Fruit fly (Drosophila melanogaster) whole organism, embryonic: ENCODE measurements around the gene Srr.

ENCODE experiments used
- Asciz ChIP-seq: fragments of 200-800 bp; sonication (Bioruptor generic); optimal IDR thresholded peaks from 2 replicates; lab custom pipeline; 2017; ENCODE audit warnings: missing biosample characterization, mild to moderate bottlenecking, missing genetic modification characterization, missing genetic modification reagents
- Awh ChIP-seq: fragments of 200-800 bp; sonication (Bioruptor generic); IDR thresholded peaks from 2 replicates; pipeline ENCODE4, ENCODE4 v1.3.6; 2022; ENCODE audit warnings: missing biosample characterization, missing genetic modification characterization
- B-H2 ChIP-seq: fragments of 200-800 bp; sonication (Bioruptor generic); optimal IDR thresholded peaks from 2 replicates; lab custom pipeline; 2018; ENCODE audit warnings: missing biosample characterization, mild to moderate bottlenecking, missing genetic modification characterization
- CG10209 ChIP-seq: fragments of 200-800 bp; sonication (Bioruptor generic); optimal IDR thresholded peaks from 3 replicates; lab custom pipeline; 2017; ENCODE audit warnings: missing biosample characterization, mild to moderate bottlenecking, missing genetic modification characterization, missing genetic modification reagents
- CG12155 ChIP-seq: fragments of 200-800 bp; sonication (Bioruptor generic); optimal IDR thresholded peaks from 3 replicates; lab custom pipeline; 2016; ENCODE audit warnings: missing biosample characterization, missing genetic modification characterization
- CG14965 ChIP-seq: fragments of 200-800 bp; sonication (Bioruptor generic); optimal IDR thresholded peaks from 2 replicates; lab custom pipeline; 2016; ENCODE audit warnings: missing biosample characterization, missing genetic modification characterization, borderline replicate concordance
- CG15479 ChIP-seq: fragments of 200-800 bp; sonication (Bioruptor generic); optimal IDR thresholded peaks from 3 replicates; lab custom pipeline; 2019; ENCODE audit warnings: missing biosample characterization, mild to moderate bottlenecking, missing genetic modification characterization, moderate library complexity
- CG16779 ChIP-seq: fragments of 200-800 bp; sonication (Bioruptor generic); IDR thresholded peaks from 2 replicates; pipeline ENCODE4 v1.3.6; 2022; ENCODE audit warnings: missing biosample characterization, missing genetic modification characterization
- CG17328 ChIP-seq: fragments of 200-800 bp; sonication (Bioruptor generic); IDR thresholded peaks from 2 replicates; pipeline ENCODE4 v1.3.6; 2022; ENCODE audit warnings: missing biosample characterization, missing genetic modification characterization
- CG2129 ChIP-seq: fragments of 200-800 bp; sonication (Bioruptor generic); IDR thresholded peaks from 2 replicates; pipeline ENCODE4 v1.3.6; 2022; ENCODE audit warnings: missing biosample characterization, missing genetic modification characterization; ENCODE audit not compliant: partially characterized antibody
- CG2889 ChIP-seq: fragments of 200-800 bp; sonication (Bioruptor generic); IDR thresholded peaks from 3 replicates; pipeline ENCODE4 v1.3.6; 2022; ENCODE audit warnings: missing biosample characterization, missing genetic modification characterization
- CG31388 ChIP-seq: fragments of 200-800 bp; sonication (Bioruptor generic); optimal IDR thresholded peaks from 2 replicates; lab custom pipeline; 2016; ENCODE audit warnings: missing biosample characterization, missing genetic modification characterization
- CG3838 ChIP-seq: fragments of 200-800 bp; sonication (Bioruptor generic); optimal IDR thresholded peaks from 3 replicates; lab custom pipeline; 2016; ENCODE audit warnings: missing biosample characterization, missing genetic modification characterization
- CG4404 ChIP-seq: fragments of 200-800 bp; sonication (Bioruptor generic); IDR thresholded peaks from 2 replicates; pipeline ENCODE4 v1.3.6; 2022; ENCODE audit warnings: missing biosample characterization, missing genetic modification characterization
- CG5953 ChIP-seq: fragments of 200-800 bp; sonication (Bioruptor generic); IDR thresholded peaks from 2 replicates; pipeline ENCODE4 v1.3.6; 2022; ENCODE audit warnings: missing biosample characterization, missing genetic modification characterization
- CG6654 ChIP-seq: fragments of 200-800 bp; sonication (Bioruptor generic); optimal IDR thresholded peaks from 2 replicates; lab custom pipeline; 2017; ENCODE audit warnings: missing biosample characterization, mild to moderate bottlenecking, missing genetic modification characterization
- CG7357 ChIP-seq: fragments of 200-800 bp; sonication (Bioruptor generic); IDR thresholded peaks from 3 replicates; pipeline ENCODE4 v1.3.6; 2022; ENCODE audit warnings: missing biosample characterization, missing genetic modification characterization
- CG8281 ChIP-seq: fragments of 200-800 bp; sonication (Bioruptor generic); optimal IDR thresholded peaks from 2 replicates; lab custom pipeline; 2018; ENCODE audit warnings: missing biosample characterization, mild to moderate bottlenecking, missing genetic modification characterization, moderate library complexity
- E2f2 ChIP-seq: fragments of 200-800 bp; sonication (Bioruptor generic); IDR thresholded peaks from 2 replicates; pipeline ENCODE4 v1.3.6; 2022; ENCODE audit warnings: missing biosample characterization, missing genetic modification characterization
- Gug ChIP-seq: fragments of 200-800 bp; sonication (Bioruptor generic); IDR thresholded peaks from 4 replicates; pipeline ENCODE4 v1.3.6; 2022; ENCODE audit warnings: missing biosample characterization, missing genetic modification characterization
- H15 ChIP-seq: fragments of 200-800 bp; sonication (Bioruptor generic); IDR thresholded peaks from 3 replicates; pipeline ENCODE4 v1.3.6; 2022; ENCODE audit warnings: missing biosample characterization, missing genetic modification characterization
- Hr39 ChIP-seq: fragments of >200 bp; optimal IDR thresholded peaks from 2 replicates; lab custom pipeline; 2017
- Lpt ChIP-seq: fragments of >200 bp; optimal IDR thresholded peaks from 2 replicates; lab custom pipeline; 2018; ENCODE audit warnings: missing biosample characterization, missing genetic modification characterization
- Med ChIP-seq: fragments of 200-800 bp; sonication (Bioruptor generic); peaks from one replicate; lab custom pipeline; 2016; ENCODE audit warnings: missing biosample characterization, missing genetic modification characterization, mild to moderate bottlenecking, inconsistent platforms, moderate library complexity
- Mrtf ChIP-seq: fragments of 200-800 bp; sonication (Bioruptor generic); IDR thresholded peaks from 3 replicates; pipeline ENCODE4 v1.3.6; 2022; ENCODE audit warnings: missing biosample characterization, missing genetic modification characterization
- Oli ChIP-seq: fragments of 200-800 bp; sonication (Bioruptor generic); optimal IDR thresholded peaks from 2 replicates; lab custom pipeline; 2018; ENCODE audit warnings: missing biosample characterization, mild to moderate bottlenecking, missing genetic modification characterization, moderate library complexity
- Ptx1 ChIP-seq: fragments of 200-800 bp; sonication (Bioruptor generic); IDR thresholded peaks from 2 replicates; pipeline ENCODE4 v1.3.6; 2022; ENCODE audit warnings: missing biosample characterization, missing genetic modification characterization
- Scr ChIP-seq: fragments of 200-800 bp; sonication (Bioruptor generic); IDR thresholded peaks from 2 replicates; pipeline ENCODE4 v1.3.6; 2022; ENCODE audit warnings: missing biosample characterization, missing genetic modification characterization; ENCODE audit not compliant: partially characterized antibody
- Taf1 ChIP-seq: fragments of 200-800 bp; sonication (Bioruptor generic); IDR thresholded peaks from 2 replicates; pipeline ENCODE4 v1.3.6; 2022; ENCODE audit warnings: missing biosample characterization, missing genetic modification characterization
- abd-A ChIP-seq: fragments of 200-800 bp; sonication (Bioruptor generic); optimal IDR thresholded peaks from 3 replicates; lab custom pipeline; 2019; ENCODE audit warnings: missing biosample characterization, mild to moderate bottlenecking, missing genetic modification characterization, moderate library complexity
- ac ChIP-seq: fragments of 200-800 bp; sonication (Bioruptor generic); optimal IDR thresholded peaks from 3 replicates; lab custom pipeline; 2017; ENCODE audit warnings: missing biosample characterization, mild to moderate bottlenecking, missing genetic modification characterization
- ara ChIP-seq: fragments of 200-800 bp; sonication (Bioruptor generic); IDR thresholded peaks from 2 replicates; pipeline ENCODE4 v1.3.6; 2022; ENCODE audit warnings: missing biosample characterization, missing genetic modification characterization
- ase ChIP-seq: fragments of 200-800 bp; sonication (Bioruptor generic); IDR thresholded peaks from 3 replicates; pipeline ENCODE4 v1.3.6; 2022; ENCODE audit warnings: missing biosample characterization, missing genetic modification characterization
- br ChIP-seq: fragments of >200 bp; optimal IDR thresholded peaks from 2 replicates; lab custom pipeline; 2017
- caup ChIP-seq: fragments of 200-800 bp; sonication (Bioruptor generic); optimal IDR thresholded peaks from 3 replicates; lab custom pipeline; 2017; ENCODE audit warnings: missing biosample characterization, mild to moderate bottlenecking, missing genetic modification characterization, moderate library complexity; ENCODE audit not compliant: severe bottlenecking
- disco-r ChIP-seq: fragments of 200-800 bp; sonication (Bioruptor generic); optimal IDR thresholded peaks from 2 replicates; lab custom pipeline; 2016; ENCODE audit warnings: missing biosample characterization, missing genetic modification characterization
- grn ChIP-seq: fragments of 200-800 bp; sonication (Bioruptor generic); optimal IDR thresholded peaks from 3 replicates; lab custom pipeline; 2017; ENCODE audit warnings: missing biosample characterization, missing genetic modification characterization
- gro ChIP-seq: fragments of 200-800 bp; sonication (Bioruptor generic); optimal IDR thresholded peaks from 2 replicates; lab custom pipeline; 2016; ENCODE audit warnings: missing biosample characterization, missing genetic modification characterization
- hb ChIP-seq: fragments of 200-800 bp; sonication (Bioruptor generic); IDR thresholded peaks from 3 replicates; pipeline ENCODE4 v1.3.6; 2022; ENCODE audit warnings: missing biosample characterization, missing genetic modification characterization; ENCODE audit not compliant: partially characterized antibody
- hth ChIP-seq: fragments of >200 bp; optimal IDR thresholded peaks from 2 replicates; lab custom pipeline; 2017; ENCODE audit warnings: inconsistent platforms
- kni ChIP-seq: fragments of 200-800 bp; sonication (Bioruptor generic); optimal IDR thresholded peaks from 3 replicates; lab custom pipeline; 2017; ENCODE audit warnings: mild to moderate bottlenecking, missing biosample characterization, missing genetic modification reagents, missing genetic modification characterization
- luna ChIP-seq: fragments of 200-800 bp; sonication (Bioruptor generic); optimal IDR thresholded peaks from 2 replicates; lab custom pipeline; 2016; ENCODE audit warnings: missing biosample characterization, missing genetic modification characterization
- nerfin-2 ChIP-seq: fragments of 200-800 bp; sonication (Bioruptor generic); IDR thresholded peaks from 2 replicates; pipeline ENCODE4 v1.3.6; 2022; ENCODE audit warnings: missing biosample characterization, missing genetic modification characterization; ENCODE audit not compliant: partially characterized antibody
- nmo ChIP-seq: fragments of 200-800 bp; sonication (Bioruptor generic); optimal IDR thresholded peaks from 2 replicates; lab custom pipeline; 2018; ENCODE audit warnings: missing biosample characterization, mild to moderate bottlenecking, missing genetic modification characterization, moderate library complexity
- peb ChIP-seq: fragments of 200-800 bp; sonication (Bioruptor generic); IDR thresholded peaks from 2 replicates; pipeline ENCODE4 v1.3.6; 2022; ENCODE audit warnings: missing biosample characterization, missing genetic modification characterization
- ranshi ChIP-seq: fragments of 200-800 bp; sonication (Bioruptor generic); IDR thresholded peaks from 2 replicates; pipeline ENCODE4 v1.3.6; 2022; ENCODE audit warnings: missing biosample characterization, missing genetic modification characterization
- sima ChIP-seq: fragments of 200-800 bp; sonication (Bioruptor generic); optimal IDR thresholded peaks from 2 replicates; lab custom pipeline; 2016; ENCODE audit warnings: missing biosample characterization, missing genetic modification characterization
- sisA ChIP-seq: fragments of 200-800 bp; sonication (Bioruptor generic); IDR thresholded peaks from 2 replicates; pipeline ENCODE4 v1.3.6; 2022; ENCODE audit warnings: missing biosample characterization, missing genetic modification characterization
- tap ChIP-seq: fragments of 200-800 bp; optimal IDR thresholded peaks from 3 replicates; lab custom pipeline; 2019; ENCODE audit warnings: missing biosample characterization, mild to moderate bottlenecking, missing genetic modification characterization, moderate library complexity
- tin ChIP-seq: fragments of 200-800 bp; sonication (Bioruptor generic); optimal IDR thresholded peaks from 3 replicates; lab custom pipeline; 2016; ENCODE audit warnings: missing biosample characterization, missing genetic modification characterization

Srr gene

DNA sequence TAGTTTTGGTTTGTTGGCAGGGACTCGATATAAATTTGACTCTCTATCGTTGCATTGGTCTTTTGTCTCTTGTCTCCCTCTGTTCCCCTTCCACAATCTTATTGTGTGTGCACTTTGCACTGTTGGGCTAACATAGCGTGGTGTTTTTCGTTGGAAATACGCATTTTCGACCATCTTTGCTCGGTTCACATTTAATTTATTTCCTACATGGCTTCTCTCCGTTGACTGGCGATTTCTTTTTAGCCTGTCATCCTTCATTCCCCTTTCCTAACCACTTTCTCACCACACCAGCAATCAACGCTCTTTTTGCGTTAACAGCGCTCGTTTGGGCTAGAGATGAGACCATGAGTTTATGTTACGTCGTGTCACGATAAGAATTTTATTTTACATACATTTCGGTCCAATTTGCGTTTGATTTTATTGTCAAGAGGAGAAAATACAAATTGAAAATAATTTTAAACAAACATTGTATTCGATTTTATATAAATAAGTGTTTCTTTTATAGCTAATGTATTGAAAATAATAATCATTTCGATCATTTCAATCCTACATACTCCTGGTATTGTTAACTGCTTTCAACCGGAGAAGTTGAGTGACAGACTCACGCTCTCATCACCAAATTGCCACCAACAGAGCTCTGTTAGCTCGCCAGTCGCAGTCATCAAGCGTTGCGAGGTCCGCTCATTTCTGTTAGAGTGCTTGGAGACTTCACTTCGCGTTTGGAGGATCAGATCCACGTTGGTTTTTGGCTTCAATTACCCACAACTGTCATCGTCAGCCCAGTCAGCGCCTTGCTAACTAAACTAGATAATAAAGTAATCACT lies 23.8 kb upstream of the Srr start (continued):
- no peak for TF ChIP-seq CG6654
- TF ChIP-seq Oli (tag; lab: Kevin White, UChicago), result peak; percentile 73
- peak; percentile 35; the same call in 1 of the 2 replicates for TF ChIP-seq E2f2 (GFP tag; lab: Robert Waterston, UW)
- TF ChIP-seq CG3838, result peak; percentile 34
- no peak for TF ChIP-seq CG15479 (GFP tag; lab: Kevin White, UChicago)
- TF ChIP-seq CG31388, result no peak
- TF ChIP-seq disco-r (GFP tag; lab: Kevin White, UChicago), result no peak
- TF ChIP-seq br, result no peak
- TF ChIP-seq Awh (GFP tag; lab: Robert Waterston, UW), result no peak
- TF ChIP-seq sisA, result peak; percentile 42; the same call in 1 of the 2 replicates
- TF ChIP-seq CG4404, result no peak
- TF ChIP-seq peb (GFP tag; lab: Robert Waterston, UW), result no peak
- TF ChIP-seq ac (GFP tag; lab: Kevin White, UChicago), result no peak
- TF ChIP-seq CG5953 (GFP tag; lab: Robert Waterston, UW), result no peak
- TF ChIP-seq Lpt (GFP tag; lab: Kevin White, UChicago), result no peak
- 0 out of 3 replicates have a peak, but pooled peaks have one; percentile 35 for TF ChIP-seq H15 (GFP tag; lab: Robert Waterston, UW)
- peak; percentile 43; the same call in 1 of the 3 replicates for TF ChIP-seq CG7357 (GFP tag; lab: Robert Waterston, UW)
- TF ChIP-seq hth (lab: Kevin White, UChicago), result no peak
- peak; percentile 72 for TF ChIP-seq ara (GFP tag; lab: Robert Waterston, UW)
- peak; percentile 80 for TF ChIP-seq CG10209 (GFP tag; lab: Kevin White, UChicago)
- TF ChIP-seq Ptx1 (GFP tag; lab: Robert Waterston, UW), result peak; percentile 74
- peak; percentile 52 for TF ChIP-seq gro
- TF ChIP-seq ase (GFP tag; lab: Robert Waterston, UW), result no peak
- TF ChIP-seq Scr (GFP tag; lab: Robert Waterston, UW), result peak; percentile 97
- peak; percentile 91 for TF ChIP-seq abd-A (tag; lab: Kevin White, UChicago)
- 0 out of 2 replicates have a peak, but pooled peaks have one; percentile 41 for TF ChIP-seq CG16779
- peak; percentile 93 for TF ChIP-seq CG2129 (GFP tag; lab: Robert Waterston, UW)
- TF ChIP-seq nmo, result peak; percentile 76
- 0 out of 2 replicates have a peak, but pooled peaks have one; percentile 26 for TF ChIP-seq Taf1 (GFP tag; lab: Robert Waterston, UW)
- no peak for TF ChIP-seq CG14965 (GFP tag; lab: Kevin White, UChicago)
- TF ChIP-seq tap, result peak; percentile 77
- peak; percentile 15 for TF ChIP-seq grn (GFP tag; lab: Kevin White, UChicago)
- peak; percentile 70 for TF ChIP-seq CG8281 (tag; lab: Kevin White, UChicago)
- TF ChIP-seq caup (GFP tag; lab: Kevin White, UChicago), result peak; percentile 80
- peak; percentile 17 for TF ChIP-seq luna (GFP tag; lab: Kevin White, UChicago)
- no peak for TF ChIP-seq sima (GFP tag; lab: Kevin White, UChicago)
- peak; percentile 41; the same call in 1 of the 2 replicates for TF ChIP-seq ranshi
- TF ChIP-seq nerfin-2 (GFP tag; lab: Robert Waterston, UW), result peak; percentile 49; the same call in 1 of the 2 replicates
- TF ChIP-seq B-H2 (GFP tag; lab: Kevin White, UChicago), result peak; percentile 91
- peak; percentile 82; the same call in 1 of the 3 replicates for TF ChIP-seq hb (GFP tag; lab: Robert Waterston, UW)
- peak; percentile 75 for TF ChIP-seq CG12155
- peak; percentile 38; the same call in 1 of the 4 replicates for TF ChIP-seq Gug (GFP tag; lab: Robert Waterston, UW)
- TF ChIP-seq kni, result peak; percentile 56
- no peak for TF ChIP-seq CG2889 (GFP tag; lab: Robert Waterston, UW)
- TF ChIP-seq CG17328 (GFP tag; lab: Robert Waterston, UW), result peak; percentile 38
- peak; percentile 71 for TF ChIP-seq tin (GFP tag; lab: Kevin White, UChicago)
- no peak for TF ChIP-seq Hr39 (lab: Kevin White, UChicago)
- peak; percentile 55 for TF ChIP-seq Asciz
- peak; percentile 58; the same call in 1 of the 3 replicates for TF ChIP-seq Mrtf
- peak; percentile 93 for TF ChIP-seq Med
